Fruit fly (Drosophila melanogaster): ENCODE measurements around the gene CG15760.

Gene CG15760

dm6 chrX:13643961-13644360 lies 25.5 kb upstream of the CG15760 start (continued):
- TF ChIP-seq CG34422 (GFP tag; IDR thresholded peaks at IDR 0.05) (peak; percentile 75), bowl (GFP tag; IDR thresholded peaks at IDR 0.05) (peak; percentile 46; the same call in 1 of the 2 replicates), nmo (GFP tag; optimal IDR thresholded peaks at IDR 0.05) (peak; percentile 60), Elba2 (GFP tag; optimal IDR thresholded peaks at IDR 0.05) (no peak), Ada2b (GFP tag; IDR thresholded peaks at IDR 0.05) (peak; percentile 78), CG1832 (GFP tag; optimal IDR thresholded peaks at IDR 0.05) (no peak), CG12942 (GFP tag; optimal IDR thresholded peaks at IDR 0.05) (peak; percentile 11), CG6765 (GFP tag; optimal IDR thresholded peaks at IDR 0.05) (no peak), Oli (tag; optimal IDR thresholded peaks at IDR 0.05) (peak; percentile 29), Scr (GFP tag; IDR thresholded peaks at IDR 0.05; ENCODE audit: partially characterized antibody) (no peak), CG17359 (tag; optimal IDR thresholded peaks at IDR 0.05) (peak; percentile 76), CG15696 (tag; optimal IDR thresholded peaks at IDR 0.05) (no peak), sd (tag; optimal IDR thresholded peaks at IDR 0.05) (no peak), gcm (GFP tag; optimal IDR thresholded peaks at IDR 0.05) (no peak), chn (GFP tag; optimal IDR thresholded peaks at IDR 0.05) (peak; percentile 51), so (GFP tag; IDR thresholded peaks at IDR 0.05) (peak; percentile 67; the same call in 1 of the 3 replicates), CG17829 (tag; optimal IDR thresholded peaks at IDR 0.05) (peak; percentile 17), CG11093 (GFP tag; IDR thresholded peaks at IDR 0.05) (no peak), CG14667 (GFP tag; IDR thresholded peaks at IDR 0.05) (peak; percentile 53), Fer3 (tag; optimal IDR thresholded peaks at IDR 0.05) (peak; percentile 51), CG1602 (GFP tag; optimal IDR thresholded peaks at IDR 0.05) (peak; percentile 38), CG10654 (GFP tag; optimal IDR thresholded peaks at IDR 0.05) (peak; percentile 54), pan (optimal IDR thresholded peaks at IDR 0.05) (no peak), pan (GFP tag; optimal IDR thresholded peaks at IDR 0.05 in 1 of 2, IDR thresholded peaks at IDR 0.05 in 1 of 2) (peak in 1 of 2 experiments; percentile 83), NK7.1 (GFP tag; optimal IDR thresholded peaks at IDR 0.05) (peak; percentile 52), Hr51 (GFP tag; optimal IDR thresholded peaks at IDR 0.05) (peak in 1 of 2 experiments; percentile 51), CG10462 (GFP tag; optimal IDR thresholded peaks at IDR 0.05) (no peak), CG6175 (GFP tag; IDR thresholded peaks at IDR 0.05) (no peak), CG1792 (GFP tag; optimal IDR thresholded peaks at IDR 0.05) (peak; percentile 43), Asciz (GFP tag; optimal IDR thresholded peaks at IDR 0.05) (peak; percentile 27), Rfx (GFP tag; IDR thresholded peaks at IDR 0.05) (peak; percentile 80), corto (GFP tag; optimal IDR thresholded peaks at IDR 0.05) (no peak), gce (GFP tag; IDR thresholded peaks at IDR 0.05) (0 out of 3 replicates have a peak, but pooled peaks have one; percentile 23), CG15073 (GFP tag; optimal IDR thresholded peaks at IDR 0.05) (no peak), CG8281 (tag; optimal IDR thresholded peaks at IDR 0.05) (no peak), sim (GFP tag; IDR thresholded peaks at IDR 0.05) (peak; percentile 61; the same call in 1 of the 2 replicates), CG4404 (GFP tag; IDR thresholded peaks at IDR 0.05) (no peak), Dbx (GFP tag; IDR thresholded peaks at IDR 0.05) (peak; percentile 40; the same call in 1 of the 3 replicates), CG2875 (GFP tag; optimal IDR thresholded peaks at IDR 0.05) (peak; percentile 47), CG8388 (GFP tag; optimal IDR thresholded peaks at IDR 0.05) (peak; percentile 44), ci (GFP tag; IDR thresholded peaks at IDR 0.05) (peak; percentile 72), CG8359 (GFP tag; optimal IDR thresholded peaks at IDR 0.05; ENCODE audit: borderline replicate concordance) (no peak), CG11398 (GFP tag; optimal IDR thresholded peaks at IDR 0.05) (no peak), slp2 (GFP tag; optimal IDR thresholded peaks at IDR 0.05) (peak; percentile 15), salm (tag; optimal IDR thresholded peaks at IDR 0.05) (no peak), ase (GFP tag; IDR thresholded peaks at IDR 0.05) (peak; percentile 66; the same call in 2 of the 3 replicates), Lhr (GFP tag; optimal IDR thresholded peaks at IDR 0.05) (no peak), grau (tag; optimal IDR thresholded peaks at IDR 0.05) (peak; percentile 14), CG4707 (GFP tag; optimal IDR thresholded peaks at IDR 0.05) (no peak), fu2 (GFP tag; optimal IDR thresholded peaks at IDR 0.05) (no peak), chif (GFP tag; optimal IDR thresholded peaks at IDR 0.05) (peak in 1 of 2 experiments; percentile 51)
